Fruit fly (Drosophila melanogaster) whole organism, embryonic: ENCODE measurements around the gene twr.

Source experiments
- Antp ChIP-seq: fragments of 200-800 bp; sonication (Bioruptor generic); optimal IDR thresholded peaks from 3 replicates; lab custom pipeline; 2016; ENCODE audit warnings: missing biosample characterization, missing genetic modification characterization
- Atf3 ChIP-seq: fragments of 200-800 bp; sonication (Bioruptor generic); optimal IDR thresholded peaks from 3 replicates; lab custom pipeline; 2016; ENCODE audit warnings: missing biosample characterization, missing genetic modification characterization
- CG10321 ChIP-seq: fragments of 200-800 bp; sonication (Bioruptor generic); IDR thresholded peaks from 2 replicates; pipeline ENCODE4 v1.3.6; 2022; ENCODE audit warnings: missing biosample characterization, missing genetic modification characterization
- CG10462 ChIP-seq: fragments of 200-800 bp; sonication (Bioruptor generic); optimal IDR thresholded peaks from 2 replicates; lab custom pipeline; 2016; ENCODE audit warnings: missing biosample characterization, missing genetic modification characterization
- CG11247 ChIP-seq: fragments of 200-800 bp; sonication (Bioruptor generic); IDR thresholded peaks from 2 replicates; pipeline ENCODE4 v1.3.6; 2022; ENCODE audit warnings: missing biosample characterization, missing genetic modification characterization
- CG11560 ChIP-seq: fragments of 200-800 bp; sonication (Bioruptor generic); IDR thresholded peaks from 3 replicates; pipeline ENCODE4 v1.3.6; 2022; ENCODE audit warnings: missing biosample characterization, missing genetic modification characterization
- CG11696 ChIP-seq: fragments of 200-800 bp; sonication (Bioruptor generic); IDR thresholded peaks from 2 replicates; pipeline ENCODE4 v1.3.6; 2022; ENCODE audit warnings: missing biosample characterization, missing genetic modification characterization
- CG13424 ChIP-seq: fragments of 200-800 bp; sonication (Bioruptor generic); optimal IDR thresholded peaks from 2 replicates; lab custom pipeline; 2019; ENCODE audit warnings: missing biosample characterization, mild to moderate bottlenecking, missing genetic modification characterization, moderate library complexity
- CG14860 ChIP-seq: fragments of 200-800 bp; sonication (Bioruptor generic); IDR thresholded peaks from 3 replicates; pipeline ENCODE4 v1.3.6; 2022; ENCODE audit warnings: missing biosample characterization, missing genetic modification characterization; ENCODE audit not compliant: partially characterized antibody
- CG18011 ChIP-seq: fragments of 200-800 bp; sonication (Bioruptor generic); optimal IDR thresholded peaks from 2 replicates; lab custom pipeline; 2017; ENCODE audit warnings: missing biosample characterization, missing genetic modification characterization, mild to moderate bottlenecking, moderate library complexity, missing genotype
- CG2202 ChIP-seq: fragments of 200-800 bp; sonication (Bioruptor generic); optimal IDR thresholded peaks from 2 replicates; lab custom pipeline; 2018; ENCODE audit warnings: missing biosample characterization, mild to moderate bottlenecking, missing genetic modification characterization
- CG31224 ChIP-seq: fragments of 200-800 bp; sonication (Bioruptor generic); IDR thresholded peaks from 2 replicates; pipeline ENCODE4 v1.3.6; 2022; ENCODE audit warnings: missing biosample characterization, missing genetic modification characterization
- CG31365 ChIP-seq: fragments of 200-800 bp; sonication (Bioruptor generic); optimal IDR thresholded peaks from 2 replicates; lab custom pipeline; 2018; ENCODE audit warnings: missing biosample characterization, mild to moderate bottlenecking, missing genetic modification characterization
- CG3281 ChIP-seq: fragments of 200-800 bp; sonication (Bioruptor generic); optimal IDR thresholded peaks from 3 replicates; lab custom pipeline; 2017; ENCODE audit warnings: missing biosample characterization, mild to moderate bottlenecking, missing genetic modification characterization
- CG34376 ChIP-seq: fragments of 200-800 bp; sonication (Bioruptor generic); optimal IDR thresholded peaks from 2 replicates; lab custom pipeline; 2018; ENCODE audit warnings: missing biosample characterization, mild to moderate bottlenecking, missing genetic modification characterization
- CG3995 ChIP-seq: fragments of 200-800 bp; sonication (Bioruptor generic); optimal IDR thresholded peaks from 3 replicates; lab custom pipeline; 2016; ENCODE audit warnings: missing biosample characterization, missing genetic modification characterization
- CG6272 ChIP-seq: fragments of 200-800 bp; sonication (Bioruptor generic); IDR thresholded peaks from 2 replicates; pipeline ENCODE4 v1.3.6; 2022; ENCODE audit warnings: missing biosample characterization, missing genetic modification characterization
- CG7839 ChIP-seq: fragments of 200-800 bp; sonication (Bioruptor generic); optimal IDR thresholded peaks from 3 replicates; lab custom pipeline; 2018; ENCODE audit warnings: missing biosample characterization, mild to moderate bottlenecking, missing genetic modification characterization, moderate library complexity
- CG8388 ChIP-seq: fragments of 200-800 bp; sonication (Bioruptor generic); optimal IDR thresholded peaks from 2 replicates; lab custom pipeline; 2019; ENCODE audit warnings: missing biosample characterization, mild to moderate bottlenecking, missing genetic modification characterization, moderate library complexity
- CHES-1-like ChIP-seq: fragments of 200-800 bp; sonication (Bioruptor generic); optimal IDR thresholded peaks from 2 replicates; lab custom pipeline; 2016; ENCODE audit warnings: missing biosample characterization, missing genetic modification characterization
- Chrac-16 ChIP-seq: fragments of 200-800 bp; sonication (Bioruptor generic); optimal IDR thresholded peaks from 3 replicates; lab custom pipeline; 2016; ENCODE audit warnings: missing biosample characterization, missing genetic modification characterization
- Doc3 ChIP-seq: fragments of 200-800 bp; sonication (Bioruptor generic); IDR thresholded peaks from 3 replicates; pipeline ENCODE4 v1.3.6; 2022; ENCODE audit warnings: missing biosample characterization, missing genetic modification characterization; ENCODE audit not compliant: partially characterized antibody
- GATAe ChIP-seq: fragments of 200-800 bp; sonication (Bioruptor generic); conservative IDR thresholded peaks from 2 replicates; pipeline ENCODE4 v1.3.6; 2022; ENCODE audit warnings: missing biosample characterization, missing genetic modification characterization
- Gsc ChIP-seq: fragments of 200-800 bp; sonication (Bioruptor generic); IDR thresholded peaks from 2 replicates; pipeline ENCODE4 v1.3.6; 2022; ENCODE audit warnings: missing biosample characterization, missing genetic modification characterization
- HLH54F ChIP-seq: fragments of 200-800 bp; sonication (Bioruptor generic); optimal IDR thresholded peaks from 3 replicates; lab custom pipeline; 2016; ENCODE audit warnings: missing biosample characterization, missing genetic modification characterization
- Hr78 ChIP-seq, 2 experiments: fragments of 200-800 bp in 1 of 2; fragments of >200 bp in 1 of 2; sonication (Bioruptor generic) in 1 of 2; optimal IDR thresholded peaks; 2 replicates each; lab custom pipeline; 2017 to 2019; ENCODE audit warnings: missing biosample characterization in 2 of 2, missing genetic modification characterization in 2 of 2, mild to moderate bottlenecking in 1 of 2, moderate library complexity in 1 of 2
- Hsf ChIP-seq: fragments of 200-800 bp; sonication (Bioruptor generic); optimal IDR thresholded peaks from 3 replicates; lab custom pipeline; 2016; ENCODE audit warnings: missing biosample characterization, missing genetic modification characterization
- Max ChIP-seq: fragments of 200-800 bp; sonication (Bioruptor generic); optimal IDR thresholded peaks from 2 replicates; lab custom pipeline; 2016; ENCODE audit warnings: missing biosample characterization, mild to moderate bottlenecking, missing genetic modification characterization
- NC2α ChIP-seq: fragments of 200-800 bp; sonication (Bioruptor generic); optimal IDR thresholded peaks from 2 replicates; lab custom pipeline; 2016; ENCODE audit warnings: missing biosample characterization, missing genetic modification characterization
- NK7.1 ChIP-seq: fragments of 200-800 bp; sonication (Bioruptor generic); optimal IDR thresholded peaks from 3 replicates; lab custom pipeline; 2016; ENCODE audit warnings: missing biosample characterization, missing genetic modification characterization
- Optix ChIP-seq: fragments of 200-800 bp; sonication (Bioruptor generic); IDR thresholded peaks from 3 replicates; pipeline ENCODE4 v1.3.6; 2022; ENCODE audit warnings: missing biosample characterization, missing genetic modification characterization
- Ssrp ChIP-seq: fragments of 200-800 bp; sonication (Bioruptor generic); optimal IDR thresholded peaks from 2 replicates; lab custom pipeline; 2018; ENCODE audit warnings: missing biosample characterization, mild to moderate bottlenecking, missing genetic modification characterization, moderate library complexity
- Stat92E ChIP-seq, 3 experiments: fragments of >200 bp in 2 of 3; fragments of 200-800 bp in 1 of 3; sonication (Bioruptor generic) in 1 of 3; optimal IDR thresholded peaks; 2 replicates each; lab custom pipeline; 2017 to 2019; ENCODE audit warnings: missing biosample characterization in 3 of 3, missing genetic modification characterization in 3 of 3, mild to moderate bottlenecking in 1 of 3, moderate library complexity in 1 of 3
- Xbp1 ChIP-seq: fragments of 200-800 bp; sonication (Bioruptor generic); optimal IDR thresholded peaks from 3 replicates; lab custom pipeline; 2016; ENCODE audit warnings: missing biosample characterization, mild to moderate bottlenecking, missing genetic modification characterization
- ab ChIP-seq: fragments of 200-800 bp; sonication (Bioruptor generic); optimal IDR thresholded peaks from 2 replicates; lab custom pipeline; 2016; ENCODE audit warnings: missing biosample characterization, missing genetic modification characterization
- abd-A ChIP-seq: fragments of 200-800 bp; sonication (Bioruptor generic); optimal IDR thresholded peaks from 3 replicates; lab custom pipeline; 2019; ENCODE audit warnings: missing biosample characterization, mild to moderate bottlenecking, missing genetic modification characterization, moderate library complexity
- ap ChIP-seq: fragments of 200-800 bp; sonication (Bioruptor generic); IDR thresholded peaks from 2 replicates; pipeline ENCODE4 v1.3.6; 2022; ENCODE audit warnings: missing biosample characterization, missing genetic modification characterization
- ara ChIP-seq: fragments of 200-800 bp; sonication (Bioruptor generic); IDR thresholded peaks from 2 replicates; pipeline ENCODE4 v1.3.6; 2022; ENCODE audit warnings: missing biosample characterization, missing genetic modification characterization
- az2 ChIP-seq: fragments of 200-800 bp; sonication (Bioruptor generic); optimal IDR thresholded peaks from 3 replicates; lab custom pipeline; 2016; ENCODE audit warnings: missing biosample characterization, missing genetic modification characterization
- bab2 ChIP-seq: fragments of 200-800 bp; sonication (Bioruptor generic); optimal IDR thresholded peaks from 2 replicates; lab custom pipeline; 2016; ENCODE audit warnings: missing biosample characterization, missing genetic modification characterization
- bowl ChIP-seq: fragments of 200-800 bp; sonication (Bioruptor generic); IDR thresholded peaks from 2 replicates; pipeline ENCODE4 v1.3.6; 2022; ENCODE audit warnings: missing biosample characterization, missing genetic modification characterization
- caup ChIP-seq: fragments of 200-800 bp; sonication (Bioruptor generic); optimal IDR thresholded peaks from 3 replicates; lab custom pipeline; 2017; ENCODE audit warnings: missing biosample characterization, mild to moderate bottlenecking, missing genetic modification characterization, moderate library complexity; ENCODE audit not compliant: severe bottlenecking
- croc ChIP-seq: fragments of 200-800 bp; sonication (Bioruptor generic); conservative IDR thresholded peaks from 3 replicates; pipeline ENCODE4 v1.3.6; 2022; ENCODE audit warnings: missing biosample characterization, missing genetic modification characterization
- ham ChIP-seq: fragments of 200-800 bp; sonication (Bioruptor generic); IDR thresholded peaks from 2 replicates; pipeline ENCODE4 v1.3.6; 2022; ENCODE audit warnings: missing biosample characterization, missing genetic modification characterization
- lov ChIP-seq, 2 experiments: fragments of 200-800 bp in 1 of 2; fragments of >200 bp in 1 of 2; sonication (Bioruptor generic) in 1 of 2; IDR thresholded peaks in 1 of 2; optimal IDR thresholded peaks in 1 of 2; 2 replicates in 1 of 2; 3 replicates in 1 of 2; pipeline versions ENCODE4 v1.3.6 to Lab custom; 2017 to 2022; ENCODE audit warnings: missing biosample characterization in 1 of 2, missing genetic modification characterization in 1 of 2
- odd ChIP-seq: fragments of 200-800 bp; sonication (Bioruptor generic); optimal IDR thresholded peaks from 2 replicates; lab custom pipeline; 2017; ENCODE audit warnings: missing biosample characterization, mild to moderate bottlenecking, missing genetic modification characterization
- pb ChIP-seq: fragments of 200-800 bp; sonication (Bioruptor generic); optimal IDR thresholded peaks from 3 replicates; lab custom pipeline; 2016; ENCODE audit warnings: missing biosample characterization, missing genetic modification characterization
- phol ChIP-seq: fragments of 200-800 bp; sonication (Bioruptor generic); optimal IDR thresholded peaks from 3 replicates; lab custom pipeline; 2018; ENCODE audit warnings: missing biosample characterization, mild to moderate bottlenecking, missing genetic modification characterization, moderate library complexity
- pita ChIP-seq: fragments of 200-800 bp; sonication (Bioruptor generic); optimal IDR thresholded peaks from 2 replicates; lab custom pipeline; 2017; ENCODE audit warnings: missing biosample characterization, mild to moderate bottlenecking, missing genetic modification characterization
- psq ChIP-seq: fragments of 200-800 bp; sonication (Bioruptor generic); optimal IDR thresholded peaks from 2 replicates; lab custom pipeline; 2017; ENCODE audit warnings: missing biosample characterization, missing genetic modification characterization
- slp2 ChIP-seq: fragments of 200-800 bp; sonication (Bioruptor generic); optimal IDR thresholded peaks from 2 replicates; lab custom pipeline; 2016; ENCODE audit warnings: missing biosample characterization, missing genetic modification characterization

Gene twr

dm6 chr3R:6667245-6667644 is 9.6 kb downstream of the twr start (continued):
- no peak for TF ChIP-seq Doc3 (GFP tag; lab: Robert Waterston, UW)
- TF ChIP-seq ab (GFP tag; lab: Kevin White, UChicago): no peak
- no peak for TF ChIP-seq NK7.1 (GFP tag; lab: Kevin White, UChicago)
- TF ChIP-seq CG7839 (tag; lab: Kevin White, UChicago): no peak
- TF ChIP-seq CG3281 (GFP tag; lab: Kevin White, UChicago): no peak
- TF ChIP-seq ara: peak; percentile 69
- TF ChIP-seq Max: no peak
- TF ChIP-seq Ssrp: no peak
- TF ChIP-seq lov (optimal IDR thresholded peaks at IDR 0.05; lab: Kevin White, UChicago): no peak
- TF ChIP-seq lov (GFP tag; IDR thresholded peaks at IDR 0.05; lab: Robert Waterston, UW): peak; percentile 73; the same call in 1 of the 3 replicates
- no peak for TF ChIP-seq Antp (GFP tag; lab: Kevin White, UChicago)
- TF ChIP-seq bab2 (GFP tag; lab: Kevin White, UChicago): peak; percentile 4
- no peak for TF ChIP-seq NC2α (GFP tag; lab: Kevin White, UChicago)
- no peak for TF ChIP-seq Hsf (GFP tag; lab: Kevin White, UChicago)
- TF ChIP-seq CG14860: no peak
- TF ChIP-seq CG2202 (tag; lab: Kevin White, UChicago): peak; percentile 88
- no peak for TF ChIP-seq CG3995 (GFP tag; lab: Kevin White, UChicago)
- no peak for TF ChIP-seq GATAe (GFP tag; lab: Robert Waterston, UW)
- TF ChIP-seq CG31365 (tag; lab: Kevin White, UChicago): no peak
- no peak for TF ChIP-seq CHES-1-like (GFP tag; lab: Kevin White, UChicago)
- no peak for TF ChIP-seq abd-A (tag; lab: Kevin White, UChicago)
- TF ChIP-seq Gsc (GFP tag; lab: Robert Waterston, UW): no peak
- no peak for TF ChIP-seq CG34376 (GFP tag; lab: Kevin White, UChicago)
- no peak for TF ChIP-seq CG31224 (GFP tag; lab: Robert Waterston, UW)
- TF ChIP-seq CG6272 (GFP tag; lab: Robert Waterston, UW): no peak
- TF ChIP-seq CG8388 (GFP tag; lab: Kevin White, UChicago): peak; percentile 7
- TF ChIP-seq odd (GFP tag; lab: Kevin White, UChicago): peak; percentile 74
- no peak for TF ChIP-seq Xbp1 (GFP tag; lab: Kevin White, UChicago)
- TF ChIP-seq psq (GFP tag; lab: Kevin White, UChicago): no peak
- TF ChIP-seq CG18011: no peak
- no peak for TF ChIP-seq Atf3
- peak; percentile 1 for TF ChIP-seq phol (tag; lab: Kevin White, UChicago)
- no peak for TF ChIP-seq ham (GFP tag; lab: Robert Waterston, UW)
- TF ChIP-seq Hr78 (GFP tag; optimal IDR thresholded peaks at IDR 0.05; lab: Kevin White, UChicago): no peak
- TF ChIP-seq ap: no peak
- TF ChIP-seq caup (GFP tag; lab: Kevin White, UChicago): peak; percentile 25
- TF ChIP-seq pita (GFP tag; lab: Kevin White, UChicago): no peak
- TF ChIP-seq CG10462 (GFP tag; lab: Kevin White, UChicago): peak; percentile 34
- no peak for TF ChIP-seq Chrac-16
- TF ChIP-seq Stat92E (GFP tag; optimal IDR thresholded peaks at IDR 0.05; lab: Kevin White, UChicago): peak in 1 of 3 experiments; percentile 2
- peak; percentile 19 for TF ChIP-seq CG13424 (tag; lab: Kevin White, UChicago)
- no peak for TF ChIP-seq CG11247 (GFP tag; lab: Robert Waterston, UW)
- TF ChIP-seq CG11560: no peak
- no peak for TF ChIP-seq croc (GFP tag; lab: Robert Waterston, UW)
- no peak for TF ChIP-seq az2 (GFP tag; lab: Kevin White, UChicago)
- TF ChIP-seq bowl (GFP tag; lab: Robert Waterston, UW): no peak
- TF ChIP-seq Optix (GFP tag; lab: Robert Waterston, UW): no peak
- TF ChIP-seq slp2: no peak
- no peak for TF ChIP-seq CG11696
- no peak for TF ChIP-seq pb (GFP tag; lab: Kevin White, UChicago)
- TF ChIP-seq CG10321 (GFP tag; lab: Robert Waterston, UW): no peak
- no peak for TF ChIP-seq HLH54F (GFP tag; lab: Kevin White, UChicago)
